Worm (Caenorhabditis elegans) whole organism, young adult: ENCODE measurements around the gene nlp-7.

Experiments
- F37B4.10 ChIP-seq: fragments of 200-800 bp; sonication (Bioruptor generic); IDR thresholded peaks from 2 replicates; pipeline ENCODE4 v1.3.6; 2022; ENCODE audit warnings: missing genetic modification characterization, missing compliant biosample characterization
- attf-6 ChIP-seq: fragments of 200-800 bp; sonication (Bioruptor generic); IDR thresholded peaks from 2 replicates; pipeline ENCODE4 v1.3.6; 2022; ENCODE audit warnings: missing genetic modification reagents, missing genetic modification characterization, missing compliant biosample characterization
- ccch-3 ChIP-seq: fragments of 200-800 bp; sonication (Bioruptor generic); optimal IDR thresholded peaks from 2 replicates; lab custom pipeline; 2018; ENCODE audit warnings: mild to moderate bottlenecking, missing genetic modification characterization, missing compliant biosample characterization
- ets-4 ChIP-seq: fragments of 200-800 bp; sonication (Bioruptor generic); optimal IDR thresholded peaks from 2 replicates; lab custom pipeline; 2018; ENCODE audit warnings: mild to moderate bottlenecking, missing genetic modification characterization, missing compliant biosample characterization
- fkh-3 ChIP-seq: sonication (generic microtip); optimal IDR thresholded peaks from 2 replicates; lab custom pipeline; 2016; ENCODE audit warnings: mild to moderate bottlenecking, missing genetic modification characterization, missing compliant biosample characterization
- nhr-120 ChIP-seq: fragments of 200-800 bp; sonication (Bioruptor generic); IDR thresholded peaks from 2 replicates; pipeline ENCODE4 v1.3.6; 2022; ENCODE audit warnings: missing genetic modification characterization, missing compliant biosample characterization
- pha-4 ChIP-seq: fragments of 150-350 bp; sonication (generic microtip); optimal IDR thresholded peaks from 2 replicates; lab custom pipeline; 2014; ENCODE audit warnings: missing biosample characterization, missing genetic modification reagents, missing genetic modification characterization
- rcor-1 ChIP-seq: fragments of 200-800 bp; sonication (Bioruptor generic); IDR thresholded peaks from 2 replicates; pipeline ENCODE4 v1.3.6; 2022; ENCODE audit warnings: missing genetic modification reagents, missing genetic modification characterization, missing compliant biosample characterization
- repo-1 ChIP-seq: sonication (generic microtip); optimal IDR thresholded peaks from 2 replicates; lab custom pipeline; 2017; ENCODE audit warnings: mild to moderate bottlenecking, missing genetic modification characterization, missing compliant biosample characterization
- snpc-3.4 ChIP-seq: sonication (generic microtip); optimal IDR thresholded peaks from 2 replicates; lab custom pipeline; 2017; ENCODE audit warnings: missing genetic modification characterization, mild to moderate bottlenecking, missing compliant biosample characterization, antibody characterized with exemption, moderate library complexity, missing genotype, missing genetic modification reagents
- snpc-4 ChIP-seq, 5 experiments: fragments of 150-350 bp in 1 of 5; sonication (generic microtip) in 4 of 5; optimal IDR thresholded peaks; 2 replicates each; lab custom pipeline; 2014 to 2018; ENCODE audit warnings: missing genetic modification characterization in 5 of 5, missing biosample characterization in 3 of 5, antibody characterized with exemption in 2 of 5, mild to moderate bottlenecking in 2 of 5, missing compliant biosample characterization in 2 of 5, missing genotype in 2 of 5, moderate library complexity in 2 of 5, missing genetic modification reagents in 1 of 5
- ztf-22 ChIP-seq: fragments of 200-800 bp; sonication (Bioruptor generic); optimal IDR thresholded peaks from 2 replicates; lab custom pipeline; 2018; ENCODE audit warnings: mild to moderate bottlenecking, missing genetic modification characterization, moderate library complexity, missing compliant biosample characterization
- ztf-25 ChIP-seq: fragments of 200-800 bp; sonication (Bioruptor generic); IDR thresholded peaks from 2 replicates; pipeline ENCODE4 v1.3.6; 2022; ENCODE audit warnings: missing genetic modification reagents, missing genetic modification characterization, missing compliant biosample characterization

ce11 chrX:8567166-8567565, 25.8 kb upstream of the nlp-7 start:
- TF ChIP-seq repo-1 (tag; lab: Kevin White, UChicago): no peak
- TF ChIP-seq ets-4 (GFP tag; lab: Kevin White, UChicago): peak; percentile 99
- TF ChIP-seq nhr-120 (GFP tag; lab: Robert Waterston, UW): no peak
- TF ChIP-seq rcor-1: no peak
- no peak for TF ChIP-seq ztf-25 (GFP tag; lab: Robert Waterston, UW)
- no peak for TF ChIP-seq F37B4.10
- no peak for TF ChIP-seq snpc-3.4 (tag; lab: Kevin White, UChicago)
- TF ChIP-seq pha-4 (tag; lab: Kevin White, UChicago): peak; percentile 12
- no peak for TF ChIP-seq ccch-3 (GFP tag; lab: Kevin White, UChicago)
- TF ChIP-seq ztf-22: no peak
- no peak for TF ChIP-seq snpc-4 (GFP tag; optimal IDR thresholded peaks at IDR 0.05; lab: Kevin White, UChicago)
- TF ChIP-seq snpc-4 (tag; optimal IDR thresholded peaks at IDR 0.05; lab: Kevin White, UChicago): no peak
- no peak for TF ChIP-seq fkh-3 (tag; lab: Kevin White, UChicago)
- no peak for TF ChIP-seq attf-6 (GFP tag; lab: Robert Waterston, UW)
